Worm (Caenorhabditis elegans): ENCODE data around the gene C04E7.1.

C04E7.1 gene

DNA sequence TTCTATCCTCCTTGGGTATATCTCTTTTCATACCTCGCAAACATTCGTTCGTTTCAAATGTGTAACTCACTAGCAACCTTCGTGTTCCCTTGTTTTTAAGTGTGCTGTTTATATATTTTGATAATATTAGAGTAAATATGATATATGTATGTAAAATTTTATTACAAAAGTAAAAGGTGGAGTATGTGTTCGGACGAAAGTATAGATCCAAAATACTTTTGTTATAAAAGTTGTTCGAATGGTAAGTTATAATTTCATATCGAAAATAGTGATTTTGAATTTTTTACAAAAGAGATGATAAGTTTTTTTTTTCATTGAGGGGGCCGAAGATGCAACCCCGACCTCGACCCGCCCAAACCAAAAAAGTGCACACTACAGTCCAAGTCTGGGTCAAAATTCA, at the start of gene C04E7.1:
Gene C04E7.1, plus strand, starts transcription at position 301 of the 400 bp plus-strand sequence.
- TF ChIP-seq mxl-2 (GFP tag; conservative IDR thresholded peaks at IDR 0.05): no peak
- no peak for TF ChIP-seq F10B5.3 (tag; optimal IDR thresholded peaks at IDR 0.05)
- no peak for TF ChIP-seq nhr-111 (GFP tag; optimal IDR thresholded peaks at IDR 0.05)
- TF ChIP-seq aha-1 (tag): no peak
- TF ChIP-seq ztf-11 (tag; optimal IDR thresholded peaks at IDR 0.05): no peak
- no peak for TF ChIP-seq mdl-1 (tag; optimal IDR thresholded peaks at IDR 0.05)
- TF ChIP-seq Y5F2A.4 (GFP tag; optimal IDR thresholded peaks at IDR 0.05): no peak
- no peak for TF ChIP-seq madf-9 (GFP tag; conservative IDR thresholded peaks at IDR 0.05)
- TF ChIP-seq zag-1 (tag; optimal IDR thresholded peaks at IDR 0.05): no peak
- TF ChIP-seq aly-2 (tag; optimal IDR thresholded peaks at IDR 0.05): no peak
- no peak for TF ChIP-seq zip-2 (tag; optimal IDR thresholded peaks at IDR 0.05)

DNA sequence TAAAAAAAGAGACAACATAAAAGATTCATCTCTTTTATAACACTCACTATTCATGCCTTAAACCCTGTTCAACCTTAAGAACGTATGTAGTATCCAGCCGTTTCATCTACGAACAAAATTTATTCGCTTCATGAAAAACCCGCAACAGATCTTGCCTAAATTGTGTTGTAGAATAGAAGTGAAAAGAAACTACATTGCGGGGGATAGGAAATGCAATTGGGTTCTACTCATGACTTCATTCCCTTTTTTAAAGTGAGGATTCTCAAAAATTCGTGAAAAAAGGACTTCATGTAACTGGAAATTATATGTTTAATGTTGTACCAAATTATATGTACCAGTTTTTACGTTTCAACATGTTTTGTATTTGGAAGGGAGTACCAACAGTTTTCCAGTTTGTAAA, 48.8 kb upstream of the C04E7.1 start:
- TF ChIP-seq ces-1 (GFP tag; optimal IDR thresholded peaks at IDR 0.05) (peak; percentile 52), spr-1 (tag; optimal IDR thresholded peaks at IDR 0.05) (no peak), ceh-28 (tag; optimal IDR thresholded peaks at IDR 0.05) (no peak), ceh-32 (tag; optimal IDR thresholded peaks at IDR 0.05; ENCODE audit: poor library complexity) (no peak), gei-8 (GFP tag; optimal IDR thresholded peaks at IDR 0.05) (no peak), fkh-10 (GFP tag; optimal IDR thresholded peaks at IDR 0.05) (peak; percentile 43), Y75B8A.6 (GFP tag; IDR thresholded peaks at IDR 0.05) (no peak), hif-1 (tag; optimal IDR thresholded peaks at IDR 0.05) (no peak), pqm-1 (tag; optimal IDR thresholded peaks at IDR 0.05) (no peak), daf-12 (tag; optimal IDR thresholded peaks at IDR 0.05) (no peak), mes-2 (tag; optimal IDR thresholded peaks at IDR 0.05; ENCODE audit: poor library complexity, severe bottlenecking) (no peak)

DNA sequence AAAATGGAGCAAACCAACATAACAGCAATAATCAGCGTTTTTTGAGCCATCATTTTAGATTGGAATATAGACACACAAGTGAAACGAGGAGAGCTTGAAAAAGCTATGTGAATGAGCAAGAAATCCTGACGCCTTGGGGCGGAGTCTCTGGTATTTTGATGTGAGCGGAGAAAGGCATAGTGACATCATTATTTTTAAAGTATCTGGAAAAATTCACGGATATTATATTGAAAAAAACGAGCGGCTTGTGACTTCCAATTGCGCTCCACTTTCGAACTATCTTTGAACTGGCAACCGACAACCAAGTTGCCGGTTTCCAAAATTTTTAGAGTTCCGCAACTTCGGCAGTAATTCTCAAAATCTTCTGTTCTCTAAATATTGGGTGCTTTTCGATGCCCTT, 46.7 kb upstream of the C04E7.1 start, which contains the start of gene nlp-64:
Gene nlp-64, minus strand, starts transcription at position 101 of the 400 bp plus-strand sequence.
- TF ChIP-seq ceh-82 (tag; optimal IDR thresholded peaks at IDR 0.05) (no peak), rbr-2 (tag; optimal IDR thresholded peaks at IDR 0.05) (no peak), tra-1 (GFP tag; IDR thresholded peaks at IDR 0.05) (no peak), ZK337.2 (GFP tag; IDR thresholded peaks at IDR 0.05) (no peak), nhr-237 (tag; optimal IDR thresholded peaks at IDR 0.05) (no peak), lsy-2 (tag; optimal IDR thresholded peaks at IDR 0.05) (no peak), madf-5 (GFP tag; IDR thresholded peaks at IDR 0.05) (no peak), lin-13 (GFP tag; optimal IDR thresholded peaks at IDR 0.05) (no peak), unc-130 (GFP tag; optimal IDR thresholded peaks at IDR 0.05) (no peak), lim-7 (GFP tag; IDR thresholded peaks at IDR 0.05) (no peak), hlh-30 (tag; optimal IDR thresholded peaks at IDR 0.05; ENCODE audit: insufficient read depth) (no peak), daf-19 (GFP tag; conservative IDR thresholded peaks at IDR 0.05) (no peak), saeg-2 (GFP tag; IDR thresholded peaks at IDR 0.05) (no peak), skn-1 (tag; optimal IDR thresholded peaks at IDR 0.05) (no peak)

- no peak for TF ChIP-seq egl-27 (tag; optimal IDR thresholded peaks at IDR 0.05)
- no peak for TF ChIP-seq set-16 (GFP tag; IDR thresholded peaks at IDR 0.05)
- no peak for TF ChIP-seq daf-16 (GFP tag; optimal IDR thresholded peaks at IDR 0.05)
- TF ChIP-seq daf-16 (tag; optimal IDR thresholded peaks at IDR 0.05): peak; percentile 95
- TF ChIP-seq nhr-28 (tag; optimal IDR thresholded peaks at IDR 0.05): peak; percentile 62
- TF ChIP-seq hlh-30 (tag; optimal IDR thresholded peaks at IDR 0.05; ENCODE audit: insufficient read depth): peak; percentile 3
- 0 out of 2 replicates have a peak, but pooled peaks have one; percentile 16 for TF ChIP-seq php-3 (GFP tag; IDR thresholded peaks at IDR 0.05)
- TF ChIP-seq ceh-62 (tag; optimal IDR thresholded peaks at IDR 0.05): no peak
- no peak for TF ChIP-seq R02D3.7 (tag; optimal IDR thresholded peaks at IDR 0.05)
- TF ChIP-seq hlh-11 (tag; optimal IDR thresholded peaks at IDR 0.05): no peak
- no peak for TF ChIP-seq arid-1 (GFP tag; conservative IDR thresholded peaks at IDR 0.05)
Observed at ce11 chrX:312238-312637, 45.7 kb upstream of the C04E7.1 start.
